Worm (Caenorhabditis elegans) whole organism, L2 larva: ENCODE results near the gene lys-5.

Experiments
- C34F6.9 ChIP-seq: fragments of 150-350 bp; optimal IDR thresholded peaks from 2 replicates; lab custom pipeline; 2014; ENCODE audit warnings: missing biosample characterization, missing genetic modification characterization
- F13H6.1 ChIP-seq: sonication (generic microtip); optimal IDR thresholded peaks from 2 replicates; lab custom pipeline; 2016; ENCODE audit warnings: missing genetic modification characterization, missing compliant biosample characterization
- R02D3.7 ChIP-seq: fragments of 150-350 bp; optimal IDR thresholded peaks from 2 replicates; lab custom pipeline; 2014; ENCODE audit warnings: missing biosample characterization, missing genetic modification characterization
- Y55F3AM.14 ChIP-seq: fragments of 200-800 bp; sonication (Bioruptor generic); optimal IDR thresholded peaks from 2 replicates; lab custom pipeline; 2018; ENCODE audit warnings: mild to moderate bottlenecking, missing genetic modification characterization, missing compliant biosample characterization
- alr-1 ChIP-seq: fragments of 150-350 bp; optimal IDR thresholded peaks from 2 replicates; lab custom pipeline; 2014; ENCODE audit warnings: missing biosample characterization, missing genetic modification characterization
- ama-1 ChIP-seq: fragments of 150-350 bp; optimal IDR thresholded peaks from 2 replicates; lab custom pipeline; 2018; ENCODE audit warnings: inconsistent platforms
- blmp-1 ChIP-seq: sonication (generic microtip); optimal IDR thresholded peaks from 2 replicates; lab custom pipeline; 2017; ENCODE audit warnings: missing genetic modification characterization, mild to moderate bottlenecking, missing compliant biosample characterization, antibody characterized with exemption, moderate library complexity; ENCODE audit not compliant: insufficient read depth
- ceh-16 ChIP-seq: fragments of 150-350 bp; optimal IDR thresholded peaks from 2 replicates; lab custom pipeline; 2014; ENCODE audit warnings: missing biosample characterization, missing genetic modification characterization
- ceh-82 ChIP-seq: fragments of 150-350 bp; optimal IDR thresholded peaks from 2 replicates; lab custom pipeline; 2014; ENCODE audit warnings: missing biosample characterization, missing genetic modification characterization
- crh-2 ChIP-seq: sonication (generic microtip); optimal IDR thresholded peaks from 2 replicates; lab custom pipeline; 2017; ENCODE audit warnings: missing biosample characterization, missing genetic modification characterization
- dmd-4 ChIP-seq: sonication (generic microtip); optimal IDR thresholded peaks from 2 replicates; lab custom pipeline; 2017; ENCODE audit warnings: missing biosample characterization, missing genetic modification characterization
- egl-27 ChIP-seq: sonication (generic microtip); optimal IDR thresholded peaks from 3 replicates; lab custom pipeline; 2017; ENCODE audit warnings: missing biosample characterization, missing genetic modification reagents, missing genetic modification characterization
- elt-1 ChIP-seq: fragments of 150-350 bp; optimal IDR thresholded peaks from 2 replicates; lab custom pipeline; 2014; ENCODE audit warnings: missing biosample characterization, missing genetic modification characterization
- elt-3 ChIP-seq: sonication (generic microtip); optimal IDR thresholded peaks from 2 replicates; lab custom pipeline; 2017; ENCODE audit warnings: missing biosample characterization, missing genetic modification characterization
- fos-1 ChIP-seq: fragments of 150-350 bp; optimal IDR thresholded peaks from 2 replicates; lab custom pipeline; 2014; ENCODE audit warnings: missing biosample characterization, missing genetic modification characterization
- gmeb-1 ChIP-seq: fragments of 150-350 bp; optimal IDR thresholded peaks from 2 replicates; lab custom pipeline; 2014; ENCODE audit warnings: missing biosample characterization, missing genetic modification characterization
- lin-11 ChIP-seq: fragments of 150-350 bp; sonication (generic microtip); optimal IDR thresholded peaks from 2 replicates; lab custom pipeline; 2014; ENCODE audit warnings: missing biosample characterization, missing genetic modification characterization, inconsistent platforms, mixed read lengths
- lin-13 ChIP-seq: fragments of 150-350 bp; optimal IDR thresholded peaks from 2 replicates; lab custom pipeline; 2014; ENCODE audit warnings: missing biosample characterization, missing genetic modification reagents, missing genetic modification characterization
- lsy-2 ChIP-seq, 2 experiments: fragments of 150-350 bp in 1 of 2; sonication (generic microtip) in 1 of 2; optimal IDR thresholded peaks; 2 replicates each; lab custom pipeline; 2014 to 2017; ENCODE audit warnings: missing biosample characterization in 2 of 2, missing genetic modification characterization in 2 of 2
- mab-5 ChIP-seq: fragments of 150-350 bp; optimal IDR thresholded peaks from 2 replicates; lab custom pipeline; 2014; ENCODE audit warnings: missing biosample characterization, missing genetic modification characterization
- mdl-1 ChIP-seq, 2 experiments: fragments of 150-350 bp in 1 of 2; sonication (generic microtip) in 1 of 2; optimal IDR thresholded peaks; 2 replicates each; lab custom pipeline; 2017; ENCODE audit warnings: missing biosample characterization in 2 of 2, missing genetic modification characterization in 2 of 2
- nhr-10 ChIP-seq: sonication (generic microtip); optimal IDR thresholded peaks from 2 replicates; lab custom pipeline; 2017; ENCODE audit warnings: missing biosample characterization, missing genetic modification characterization
- nhr-11 ChIP-seq: fragments of 150-350 bp; optimal IDR thresholded peaks from 2 replicates; lab custom pipeline; 2014; ENCODE audit warnings: missing biosample characterization, missing genetic modification characterization
- nhr-129 ChIP-seq: fragments of 150-350 bp; optimal IDR thresholded peaks from 2 replicates; lab custom pipeline; 2014; ENCODE audit warnings: missing biosample characterization, missing genetic modification characterization
- nhr-21 ChIP-seq: fragments of 150-350 bp; optimal IDR thresholded peaks from 2 replicates; lab custom pipeline; 2014; ENCODE audit warnings: missing biosample characterization, missing genetic modification characterization
- nhr-237 ChIP-seq: fragments of 150-350 bp; optimal IDR thresholded peaks from 2 replicates; lab custom pipeline; 2014; ENCODE audit warnings: missing biosample characterization, missing genetic modification characterization
- nhr-25 ChIP-seq: fragments of 150-350 bp; sonication (generic microtip); optimal IDR thresholded peaks from 3 replicates; lab custom pipeline; 2014; ENCODE audit warnings: missing biosample characterization, missing genetic modification characterization
- nhr-6 ChIP-seq: fragments of 150-350 bp; optimal IDR thresholded peaks from 2 replicates; lab custom pipeline; 2014; ENCODE audit warnings: missing biosample characterization, missing genetic modification characterization
- peb-1 ChIP-seq: fragments of 150-350 bp; optimal IDR thresholded peaks from 2 replicates; lab custom pipeline; 2014; ENCODE audit warnings: missing biosample characterization, missing genetic modification characterization
- sem-4 ChIP-seq: fragments of 150-350 bp; optimal IDR thresholded peaks from 2 replicates; lab custom pipeline; 2014; ENCODE audit warnings: missing biosample characterization, missing genetic modification reagents, missing genetic modification characterization
- skn-1 ChIP-seq: sonication (generic microtip); optimal IDR thresholded peaks from 2 replicates; lab custom pipeline; 2017; ENCODE audit warnings: missing biosample characterization, missing genetic modification characterization
- sma-3 ChIP-seq: sonication (generic microtip); optimal IDR thresholded peaks from 2 replicates; lab custom pipeline; 2016; ENCODE audit warnings: missing genetic modification reagents, missing genetic modification characterization, missing compliant biosample characterization
- sma-9 ChIP-seq, 2 experiments: fragments of 150-350 bp in 1 of 2; sonication (generic microtip) in 1 of 2; optimal IDR thresholded peaks; 2 replicates each; lab custom pipeline; 2014 to 2016; ENCODE audit warnings: missing genetic modification characterization in 2 of 2, mild to moderate bottlenecking in 1 of 2, missing biosample characterization in 1 of 2, missing compliant biosample characterization in 1 of 2, missing genetic modification reagents in 1 of 2, moderate library complexity in 1 of 2
- snpc-4 ChIP-seq: fragments of 150-350 bp; optimal IDR thresholded peaks from 2 replicates; lab custom pipeline; 2014; ENCODE audit warnings: missing biosample characterization, missing genetic modification characterization
- unc-39 ChIP-seq: fragments of 150-350 bp; optimal IDR thresholded peaks from 2 replicates; lab custom pipeline; 2014; ENCODE audit warnings: missing biosample characterization, missing genetic modification characterization
- unc-55 ChIP-seq: fragments of 150-350 bp; sonication (generic microtip); optimal IDR thresholded peaks from 3 replicates; lab custom pipeline; 2014; ENCODE audit warnings: missing biosample characterization, missing genetic modification reagents, missing genetic modification characterization
- unc-62 ChIP-seq: fragments of 150-350 bp; optimal IDR thresholded peaks from 2 replicates; lab custom pipeline; 2014; ENCODE audit warnings: missing biosample characterization, missing genetic modification reagents, missing genetic modification characterization
- zag-1 ChIP-seq: fragments of 150-350 bp; optimal IDR thresholded peaks from 2 replicates; lab custom pipeline; 2014; ENCODE audit warnings: missing biosample characterization, missing genetic modification characterization
- ztf-1 ChIP-seq: fragments of 200-800 bp; sonication (Bioruptor generic); conservative IDR thresholded peaks from 2 replicates; pipeline ENCODE4 v1.3.6; 2022; ENCODE audit warnings: missing genetic modification characterization, missing compliant biosample characterization
- ztf-11 ChIP-seq: sonication (generic microtip); optimal IDR thresholded peaks from 2 replicates; lab custom pipeline; 2017; ENCODE audit warnings: missing biosample characterization, missing genetic modification characterization

The lys-5 gene

ce11 chrIV:11599717-11600116, 25.7 kb downstream of the lys-5 start:
- TF ChIP-seq elt-1 (tag; lab: Kevin White, UChicago) (peak; percentile 47), ceh-16 (tag; lab: Kevin White, UChicago) (peak; percentile 7), peb-1 (no peak)

- TF ChIP-seq elt-3 (tag; lab: Kevin White, UChicago) = no peak
- no peak for TF ChIP-seq snpc-4 (tag; lab: Kevin White, UChicago)
- TF ChIP-seq ztf-11 (tag; lab: Kevin White, UChicago) = no peak
These were observed 28.3 kb downstream of the lys-5 start for ce11 chrIV:11597079-11597478.

- TF ChIP-seq unc-55 (GFP tag; lab: Kevin White, UChicago) = peak; percentile 34
- no peak for TF ChIP-seq nhr-11 (tag; lab: Kevin White, UChicago)
- TF ChIP-seq nhr-6 = no peak
- TF ChIP-seq ama-1 (lab: Kevin White, UChicago) = peak; percentile 99
- peak; percentile 48 for TF ChIP-seq C34F6.9 (tag; lab: Kevin White, UChicago)
- peak; percentile 61 for TF ChIP-seq sem-4
- TF ChIP-seq sma-9 (GFP tag; optimal IDR thresholded peaks at IDR 0.05; lab: Kevin White, UChicago) = peak; percentile 60
- no peak for TF ChIP-seq sma-9 (tag; optimal IDR thresholded peaks at IDR 0.05; lab: Kevin White, UChicago)
- TF ChIP-seq nhr-10 (tag; lab: Kevin White, UChicago) = no peak
- TF ChIP-seq zag-1 (tag; lab: Kevin White, UChicago) = peak; percentile 25
- peak in 1 of 2 experiments; percentile 57 for TF ChIP-seq mdl-1 (tag; optimal IDR thresholded peaks at IDR 0.05; lab: Kevin White, UChicago)
- TF ChIP-seq gmeb-1 (tag; lab: Kevin White, UChicago) = no peak
- no peak for TF ChIP-seq alr-1 (tag; lab: Kevin White, UChicago)
- peak; percentile 29 to 59 for TF ChIP-seq lsy-2 (tag; optimal IDR thresholded peaks at IDR 0.05; lab: Kevin White, UChicago)
- TF ChIP-seq nhr-129 (tag; lab: Kevin White, UChicago) = peak; percentile 44
- peak; percentile 27 for TF ChIP-seq lin-13
- peak; percentile 23 for TF ChIP-seq fos-1 (tag; lab: Kevin White, UChicago)
- peak; percentile 47 for TF ChIP-seq nhr-21 (tag; lab: Kevin White, UChicago)
- peak; percentile 4 for TF ChIP-seq Y55F3AM.14 (GFP tag; lab: Kevin White, UChicago)
- TF ChIP-seq blmp-1 (tag; lab: Kevin White, UChicago) = peak; percentile 30
- TF ChIP-seq crh-2 = peak; percentile 76
- TF ChIP-seq F13H6.1 (tag; lab: Kevin White, UChicago) = peak; percentile 63
- TF ChIP-seq, all 48 proteins: peak for 16
These were observed 31.1 kb downstream of the lys-5 start, which contains the start of gene mig-38 for ce11 chrIV:11594191-11594673. mig-38 (plus strand) TSS chrIV:11594244.

- TF ChIP-seq unc-62 (peak; percentile 16), ceh-82 (no peak), lin-13 (peak; percentile 67), mdl-1 (tag; optimal IDR thresholded peaks at IDR 0.05; lab: Kevin White, UChicago) (peak; percentile 23 to 80), ceh-16 (tag; lab: Kevin White, UChicago) (peak; percentile 71), dmd-4 (no peak), ztf-1 (GFP tag; lab: Robert Waterston, UW) (0 out of 2 replicates have a peak, but pooled peaks have one; percentile 16), lin-11 (tag; lab: Kevin White, UChicago) (peak; percentile 25), sma-9 (GFP tag; optimal IDR thresholded peaks at IDR 0.05; lab: Kevin White, UChicago) (peak; percentile 93), sma-9 (tag; optimal IDR thresholded peaks at IDR 0.05; lab: Kevin White, UChicago) (no peak), sem-4 (peak; percentile 92), snpc-4 (tag; lab: Kevin White, UChicago) (peak; percentile 63), skn-1 (tag; lab: Kevin White, UChicago) (peak; percentile 76), nhr-21 (tag; lab: Kevin White, UChicago) (peak; percentile 77), unc-39 (tag; lab: Kevin White, UChicago) (peak; percentile 13), nhr-129 (tag; lab: Kevin White, UChicago) (peak; percentile 98), nhr-10 (tag; lab: Kevin White, UChicago) (peak; percentile 36), gmeb-1 (tag; lab: Kevin White, UChicago) (peak; percentile 65), nhr-6 (peak; percentile 93), fos-1 (tag; lab: Kevin White, UChicago) (peak; percentile 88), alr-1 (tag; lab: Kevin White, UChicago) (peak; percentile 72), R02D3.7 (tag; lab: Kevin White, UChicago) (peak; percentile 6), elt-3 (tag; lab: Kevin White, UChicago) (no peak), egl-27 (tag; lab: Kevin White, UChicago) (peak; percentile 51), peb-1 (no peak), Y55F3AM.14 (GFP tag; lab: Kevin White, UChicago) (no peak), lsy-2 (tag; optimal IDR thresholded peaks at IDR 0.05; lab: Kevin White, UChicago) (peak; percentile 53 to 85), F13H6.1 (tag; lab: Kevin White, UChicago) (peak; percentile 95), nhr-11 (tag; lab: Kevin White, UChicago) (no peak), zag-1 (tag; lab: Kevin White, UChicago) (peak; percentile 79), C34F6.9 (tag; lab: Kevin White, UChicago) (peak; percentile 88), nhr-237 (tag; lab: Kevin White, UChicago) (no peak), sma-3 (GFP tag; lab: Kevin White, UChicago) (peak; percentile 75), crh-2 (peak; percentile 91), ztf-11 (tag; lab: Kevin White, UChicago) (no peak), nhr-25 (tag; lab: Kevin White, UChicago) (peak; percentile 85), mab-5 (peak; percentile 53)
These were observed 31.8 kb downstream of the lys-5 start, which contains the start of gene F40F11.3 for ce11 chrIV:11593415-11594190. F40F11.3 (minus strand) TSS chrIV:11594003.
